Fruit fly (Drosophila melanogaster): Measurements from ENCODE around the gene CG3061.

The CG3061 gene

dm6 chr3R:14055944-14056319 is 23.8 kb downstream of the CG3061 start (continued):
- TF ChIP-seq zfh1 (GFP tag; IDR thresholded peaks at IDR 0.05) (no peak), CG17612 (GFP tag; IDR thresholded peaks at IDR 0.05) (no peak), z (GFP tag; IDR thresholded peaks at IDR 0.05) (peak; percentile 76; the same call in 2 of the 3 replicates), E2f2 (GFP tag; IDR thresholded peaks at IDR 0.05) (0 out of 2 replicates have a peak, but pooled peaks have one; percentile 2), CG3163 (GFP tag; optimal IDR thresholded peaks at IDR 0.05) (peak; percentile 54), CG12769 (tag; optimal IDR thresholded peaks at IDR 0.05) (peak; percentile 66), sima (GFP tag; optimal IDR thresholded peaks at IDR 0.05) (no peak), Rx (GFP tag; IDR thresholded peaks at IDR 0.05) (no peak), Awh (GFP tag; IDR thresholded peaks at IDR 0.05) (peak; percentile 28; the same call in 1 of the 2 replicates), CG12659 (GFP tag; optimal IDR thresholded peaks at IDR 0.05) (no peak), Adf1 (GFP tag; IDR thresholded peaks at IDR 0.05) (peak; percentile 52), Vsx1 (GFP tag; optimal IDR thresholded peaks at IDR 0.05) (no peak), cwo (GFP tag; optimal IDR thresholded peaks at IDR 0.05) (peak; percentile 83), cg (GFP tag; optimal IDR thresholded peaks at IDR 0.05) (peak; percentile 21), rib (GFP tag; IDR thresholded peaks at IDR 0.05) (0 out of 2 replicates have a peak, but pooled peaks have one; percentile 35), chm (GFP tag; IDR thresholded peaks at IDR 0.05) (no peak), esg (GFP tag; conservative IDR thresholded peaks at IDR 0.05) (no peak), Fer2 (tag; optimal IDR thresholded peaks at IDR 0.05) (no peak), bab2 (GFP tag; optimal IDR thresholded peaks at IDR 0.05) (no peak), chinmo (GFP tag; IDR thresholded peaks at IDR 0.05; ENCODE audit: partially characterized antibody) (peak; percentile 78; the same call in 3 of the 4 replicates), Doc3 (GFP tag; IDR thresholded peaks at IDR 0.05; ENCODE audit: partially characterized antibody) (no peak), gro (GFP tag; optimal IDR thresholded peaks at IDR 0.05) (no peak), sisA (GFP tag; IDR thresholded peaks at IDR 0.05) (no peak), CG13287 (GFP tag; IDR thresholded peaks at IDR 0.05; ENCODE audit: partially characterized antibody) (peak; percentile 25; the same call in 1 of the 2 replicates), Dll (GFP tag; IDR thresholded peaks at IDR 0.05; ENCODE audit: partially characterized antibody) (no peak), mirr (GFP tag; optimal IDR thresholded peaks at IDR 0.05) (peak; percentile 55), lilli (GFP tag; optimal IDR thresholded peaks at IDR 0.05) (no peak), usp (GFP tag; optimal IDR thresholded peaks at IDR 0.05) (no peak), CG6175 (GFP tag; IDR thresholded peaks at IDR 0.05) (no peak), grn (GFP tag; optimal IDR thresholded peaks at IDR 0.05) (peak; percentile 69), stwl (tag; optimal IDR thresholded peaks at IDR 0.05) (no peak), hth (optimal IDR thresholded peaks at IDR 0.05) (no peak), CG13424 (tag; optimal IDR thresholded peaks at IDR 0.05) (no peak), Jarid2 (GFP tag; optimal IDR thresholded peaks at IDR 0.05) (no peak), CG42726 (GFP tag; IDR thresholded peaks at IDR 0.05; ENCODE audit: partially characterized antibody) (0 out of 2 replicates have a peak, but pooled peaks have one; percentile 20), HLH3B (GFP tag; IDR thresholded peaks at IDR 0.05) (no peak), CG34422 (GFP tag; IDR thresholded peaks at IDR 0.05) (peak; percentile 6; the same call in 1 of the 3 replicates), abd-A (tag; optimal IDR thresholded peaks at IDR 0.05) (peak; percentile 74), shn (GFP tag; optimal IDR thresholded peaks at IDR 0.05) (no peak), NFAT (GFP tag; IDR thresholded peaks at IDR 0.05) (peak; percentile 58; the same call in 1 of the 2 replicates), inv (GFP tag; IDR thresholded peaks at IDR 0.05; ENCODE audit: partially characterized antibody) (no peak), CG10543 (GFP tag; optimal IDR thresholded peaks at IDR 0.05) (peak; percentile 73), Bteb2 (GFP tag; optimal IDR thresholded peaks at IDR 0.05) (no peak), Meics (GFP tag; optimal IDR thresholded peaks at IDR 0.05) (no peak), bcd (GFP tag; optimal IDR thresholded peaks at IDR 0.05) (no peak), Hmx (GFP tag; optimal IDR thresholded peaks at IDR 0.05) (no peak), yki (optimal IDR thresholded peaks at IDR 0.05) (no peak), ci (GFP tag; IDR thresholded peaks at IDR 0.05) (peak; percentile 29; the same call in 1 of the 3 replicates), crol (GFP tag; IDR thresholded peaks at IDR 0.05) (peak; percentile 99), CG30020 (tag; optimal IDR thresholded peaks at IDR 0.05) (no peak), Drgx (GFP tag; IDR thresholded peaks at IDR 0.05) (peak; percentile 33; the same call in 1 of the 2 replicates)
